Fruit fly (Drosophila melanogaster): ENCODE data around the gene CG32071.

DNA sequence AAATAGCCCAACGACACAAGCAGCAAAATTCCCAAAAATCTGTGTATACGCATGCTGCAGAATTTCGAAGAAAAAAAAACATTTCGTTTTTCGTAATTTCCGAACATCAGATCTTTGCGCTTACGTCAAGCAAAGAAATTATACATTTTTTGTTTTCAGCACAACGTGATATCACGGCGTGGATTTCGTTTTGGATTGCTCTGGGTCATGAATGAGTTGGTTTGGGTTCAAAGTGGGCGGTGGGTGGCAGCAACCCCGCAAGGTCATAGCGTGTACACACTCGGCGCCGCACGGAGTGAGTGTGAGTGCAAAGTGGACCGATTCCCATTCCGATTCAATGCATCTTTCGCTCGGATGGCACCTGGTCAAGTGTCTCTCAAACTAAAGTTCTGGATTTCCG is 21.2 kb upstream of the CG32071 start:
- TF ChIP-seq CG12391 (tag; optimal IDR thresholded peaks at IDR 0.05) (no peak), usp (GFP tag; optimal IDR thresholded peaks at IDR 0.05) (no peak), CG9817 (tag; optimal IDR thresholded peaks at IDR 0.05) (no peak), CG11398 (GFP tag; optimal IDR thresholded peaks at IDR 0.05) (no peak), CG1024 (GFP tag; IDR thresholded peaks at IDR 0.05) (no peak), pnt (GFP tag; optimal IDR thresholded peaks at IDR 0.05) (no peak), CG6689 (GFP tag; IDR thresholded peaks at IDR 0.05) (no peak), CG13123 (GFP tag; optimal IDR thresholded peaks at IDR 0.05) (no peak), Nf-YB (GFP tag; optimal IDR thresholded peaks at IDR 0.05) (no peak), tx (GFP tag; optimal IDR thresholded peaks at IDR 0.05) (no peak), CG2199 (GFP tag; IDR thresholded peaks at IDR 0.05) (no peak)

All from whole organism, embryonic.